Worm (Caenorhabditis elegans) whole organism, L4/young adult: ENCODE measurements around the gene cyn-13.

ENCODE experiments used
- W03F9.2 ChIP-seq: fragments of 150-350 bp; optimal IDR thresholded peaks from 2 replicates; lab custom pipeline; 2014; ENCODE audit warnings: missing biosample characterization, missing genetic modification characterization
- dao-5 ChIP-seq: sonication (generic microtip); optimal IDR thresholded peaks from 2 replicates; lab custom pipeline; 2016; ENCODE audit warnings: missing genotype, missing genetic modification characterization, moderate library complexity, missing compliant biosample characterization

ce11 chrIV:17084317-17084716 lies 32.1 kb downstream of the cyn-13 start:
- TF ChIP-seq W03F9.2 (tag; lab: Kevin White, UChicago): no peak
- TF ChIP-seq dao-5 (tag; lab: Kevin White, UChicago): no peak
